Worm (Caenorhabditis elegans) whole organism, L4 larva: ENCODE results near the gene C12D8.21.

ENCODE experiments used
- F10B5.3 ChIP-seq: sonication (generic microtip); optimal IDR thresholded peaks from 2 replicates; lab custom pipeline; 2016; ENCODE audit warnings: mild to moderate bottlenecking, missing genetic modification characterization, missing compliant biosample characterization
- F26F4.8 ChIP-seq: fragments of 200-800 bp; sonication (Bioruptor generic); conservative IDR thresholded peaks from 2 replicates; pipeline ENCODE4 v1.3.6; 2022; ENCODE audit warnings: missing genetic modification characterization, missing compliant biosample characterization
- R02D3.7 ChIP-seq: fragments of 150-350 bp; sonication (generic microtip); optimal IDR thresholded peaks from 3 replicates; lab custom pipeline; 2014; ENCODE audit warnings: missing biosample characterization, missing genetic modification characterization
- Y48G9A.11 ChIP-seq: fragments of 200-800 bp; sonication (Bioruptor generic); IDR thresholded peaks from 2 replicates; pipeline ENCODE4 v1.3.6; 2022; ENCODE audit warnings: missing genetic modification reagents, missing genetic modification characterization, missing compliant biosample characterization
- ZK337.2 ChIP-seq: fragments of 200-800 bp; sonication (Bioruptor generic); IDR thresholded peaks from 2 replicates; pipeline ENCODE4 v1.3.6; 2022; ENCODE audit warnings: missing genetic modification reagents, missing genetic modification characterization, missing compliant biosample characterization
- ZK546.5 ChIP-seq, 2 experiments: sonication (generic microtip); optimal IDR thresholded peaks; 2 replicates each; lab custom pipeline; 2017; ENCODE audit warnings: missing biosample characterization in 2 of 2, missing genetic modification characterization in 2 of 2
- ama-1 ChIP-seq: fragments of 150-350 bp; optimal IDR thresholded peaks from 2 replicates; lab custom pipeline; 2014; ENCODE audit warnings: inconsistent platforms, mixed read lengths
- arid-1 ChIP-seq: fragments of 200-800 bp; sonication (Bioruptor generic); conservative IDR thresholded peaks from 2 replicates; pipeline ENCODE4 v1.3.6; 2022; ENCODE audit warnings: missing genetic modification reagents, missing genetic modification characterization, missing compliant biosample characterization
- ceh-32 ChIP-seq: sonication (generic microtip); optimal IDR thresholded peaks from 2 replicates; lab custom pipeline; 2016; ENCODE audit warnings: mild to moderate bottlenecking, missing genetic modification characterization, missing compliant biosample characterization; ENCODE audit not compliant: poor library complexity
- cey-2 ChIP-seq: sonication (generic microtip); optimal IDR thresholded peaks from 3 replicates; lab custom pipeline; 2017; ENCODE audit warnings: missing genetic modification characterization, mild to moderate bottlenecking, missing compliant biosample characterization, antibody characterized with exemption, borderline replicate concordance; ENCODE audit not compliant: insufficient read depth
- daf-16 ChIP-seq, 3 experiments: sonication (generic microtip); optimal IDR thresholded peaks; 2 replicates each; lab custom pipeline; 2016 to 2017; ENCODE audit warnings: missing genetic modification characterization in 3 of 3, missing genetic modification reagents in 3 of 3, mild to moderate bottlenecking in 2 of 3, missing compliant biosample characterization in 2 of 3, missing biosample characterization in 1 of 3, moderate library complexity in 1 of 3
- dmd-6 ChIP-seq: fragments of 200-800 bp; sonication (Bioruptor generic); IDR thresholded peaks from 2 replicates; pipeline ENCODE4 v1.3.6; 2022; ENCODE audit warnings: missing genetic modification reagents, missing genetic modification characterization, missing compliant biosample characterization
- dpl-1 ChIP-seq: fragments of 150-350 bp; optimal IDR thresholded peaks from 2 replicates; lab custom pipeline; 2014; ENCODE audit warnings: missing biosample characterization, missing genetic modification reagents, missing genetic modification characterization
- duxl-1 ChIP-seq: sonication (generic microtip); optimal IDR thresholded peaks from 2 replicates; lab custom pipeline; 2016; ENCODE audit warnings: mild to moderate bottlenecking, missing genetic modification characterization, moderate library complexity, missing compliant biosample characterization; ENCODE audit not compliant: poor library complexity
- dve-1 ChIP-seq: sonication (generic microtip); optimal IDR thresholded peaks from 2 replicates; lab custom pipeline; 2017; ENCODE audit warnings: antibody characterized with exemption, mild to moderate bottlenecking, missing genetic modification characterization, missing compliant biosample characterization; ENCODE audit not compliant: insufficient read depth
- egl-43 ChIP-seq: fragments of 200-800 bp; sonication (Bioruptor generic); IDR thresholded peaks from 2 replicates; pipeline ENCODE4 v1.3.6; 2022; ENCODE audit warnings: missing genetic modification reagents, missing genetic modification characterization, missing compliant biosample characterization
- fos-1 ChIP-seq: fragments of 150-350 bp; optimal IDR thresholded peaks from 2 replicates; lab custom pipeline; 2014; ENCODE audit warnings: missing biosample characterization, missing genetic modification characterization
- gei-8 ChIP-seq: fragments of 200-800 bp; sonication (Bioruptor generic); optimal IDR thresholded peaks from 2 replicates; lab custom pipeline; 2018; ENCODE audit warnings: mild to moderate bottlenecking, missing genetic modification characterization, missing compliant biosample characterization
- hlh-11 ChIP-seq: fragments of 200-800 bp; sonication (Bioruptor generic); optimal IDR thresholded peaks from 2 replicates; lab custom pipeline; 2018; ENCODE audit warnings: mild to moderate bottlenecking, missing genetic modification characterization, missing compliant biosample characterization
- hlh-30 ChIP-seq: sonication (generic microtip); optimal IDR thresholded peaks from 2 replicates; lab custom pipeline; 2017; ENCODE audit warnings: antibody characterized with exemption, mild to moderate bottlenecking, missing genetic modification characterization, missing compliant biosample characterization; ENCODE audit not compliant: insufficient read depth
- hmg-1.1 ChIP-seq: fragments of 200-800 bp; sonication (Bioruptor generic); IDR thresholded peaks from 2 replicates; pipeline ENCODE4 v1.3.6; 2022; ENCODE audit warnings: missing genetic modification reagents, missing genetic modification characterization, missing compliant biosample characterization
- lin-1 ChIP-seq: fragments of 200-800 bp; sonication (Bioruptor generic); IDR thresholded peaks from 2 replicates; pipeline ENCODE4 v1.3.6; 2022; ENCODE audit warnings: missing genetic modification reagents, missing genetic modification characterization, missing compliant biosample characterization
- lin-13 ChIP-seq: fragments of 150-350 bp; optimal IDR thresholded peaks from 2 replicates; lab custom pipeline; 2014; ENCODE audit warnings: missing biosample characterization, missing genetic modification reagents, missing genetic modification characterization
- lin-38 ChIP-seq: fragments of 200-800 bp; sonication (Bioruptor generic); IDR thresholded peaks from 2 replicates; pipeline ENCODE4 v1.3.6; 2022; ENCODE audit warnings: missing genetic modification reagents, missing genetic modification characterization, missing compliant biosample characterization
- lin-39 ChIP-seq: fragments of 150-350 bp; optimal IDR thresholded peaks from 2 replicates; lab custom pipeline; 2014; ENCODE audit warnings: missing biosample characterization, missing genetic modification reagents, missing genetic modification characterization
- lsy-2 ChIP-seq, 2 experiments: fragments of 150-350 bp in 1 of 2; sonication (generic microtip) in 1 of 2; optimal IDR thresholded peaks; 2 replicates each; lab custom pipeline; 2014 to 2017; ENCODE audit warnings: missing biosample characterization in 2 of 2, missing genetic modification characterization in 2 of 2
- madf-5 ChIP-seq, 2 experiments: fragments of 200-800 bp; sonication (Bioruptor generic); IDR thresholded peaks; 2 replicates each; pipeline ENCODE4 v1.3.6; 2022; ENCODE audit warnings: missing compliant biosample characterization in 2 of 2, missing genetic modification characterization in 2 of 2
- mep-1 ChIP-seq: fragments of 150-350 bp; sonication (generic microtip); optimal IDR thresholded peaks from 3 replicates; lab custom pipeline; 2014; ENCODE audit warnings: missing biosample characterization, missing genetic modification characterization
- mes-2 ChIP-seq: sonication (generic microtip); optimal IDR thresholded peaks from 2 replicates; lab custom pipeline; 2016; ENCODE audit warnings: missing genotype, mild to moderate bottlenecking, missing genetic modification characterization, missing compliant biosample characterization; ENCODE audit not compliant: poor library complexity, severe bottlenecking
- nhr-10 ChIP-seq: fragments of 150-350 bp; optimal IDR thresholded peaks from 2 replicates; lab custom pipeline; 2014; ENCODE audit warnings: missing biosample characterization, missing genetic modification characterization
- nhr-102 ChIP-seq: sonication (generic microtip); optimal IDR thresholded peaks from 2 replicates; lab custom pipeline; 2016; ENCODE audit warnings: mild to moderate bottlenecking, missing genetic modification characterization, moderate library complexity, missing compliant biosample characterization
- nhr-11 ChIP-seq: fragments of 150-350 bp; optimal IDR thresholded peaks from 2 replicates; lab custom pipeline; 2014; ENCODE audit warnings: missing biosample characterization, missing genetic modification characterization
- nhr-42 ChIP-seq: fragments of 200-800 bp; sonication (Bioruptor generic); IDR thresholded peaks from 2 replicates; pipeline ENCODE4 v1.3.6; 2022; ENCODE audit warnings: missing genetic modification characterization, missing compliant biosample characterization
- nhr-48 ChIP-seq: sonication (generic microtip); optimal IDR thresholded peaks from 2 replicates; lab custom pipeline; 2016; ENCODE audit warnings: mild to moderate bottlenecking, missing genetic modification characterization, missing compliant biosample characterization
- nhr-77 ChIP-seq: fragments of 150-350 bp; optimal IDR thresholded peaks from 2 replicates; lab custom pipeline; 2014; ENCODE audit warnings: missing biosample characterization, missing genetic modification characterization
- pha-4 ChIP-seq, 2 experiments: fragments of 150-350 bp in 1 of 2; fragments of 200-800 bp in 1 of 2; sonication (Bioruptor generic) in 1 of 2; IDR thresholded peaks in 1 of 2; optimal IDR thresholded peaks in 1 of 2; 2 replicates each; pipeline versions ENCODE4 v1.3.6 to Lab custom; 2014 to 2022; ENCODE audit warnings: missing genetic modification characterization in 2 of 2, missing genetic modification reagents in 2 of 2, missing biosample characterization in 1 of 2, missing compliant biosample characterization in 1 of 2
- pqm-1 ChIP-seq: sonication (generic microtip); optimal IDR thresholded peaks from 2 replicates; lab custom pipeline; 2017; ENCODE audit warnings: missing biosample characterization, missing genetic modification characterization
- rbr-2 ChIP-seq: sonication (generic microtip); optimal IDR thresholded peaks from 2 replicates; lab custom pipeline; 2016; ENCODE audit warnings: missing genotype, missing genetic modification characterization, missing compliant biosample characterization
- saeg-2 ChIP-seq: fragments of 200-800 bp; sonication (Bioruptor generic); IDR thresholded peaks from 2 replicates; pipeline ENCODE4 v1.3.6; 2022; ENCODE audit warnings: missing genetic modification reagents, missing genetic modification characterization, missing compliant biosample characterization
- snpc-4 ChIP-seq: fragments of 150-350 bp; optimal IDR thresholded peaks from 2 replicates; lab custom pipeline; 2014; ENCODE audit warnings: missing biosample characterization, missing genetic modification characterization
- spr-3 ChIP-seq: fragments of 200-800 bp; sonication (Bioruptor generic); optimal IDR thresholded peaks from 2 replicates; lab custom pipeline; 2018; ENCODE audit warnings: mild to moderate bottlenecking, missing genetic modification characterization, missing compliant biosample characterization
- zag-1 ChIP-seq: fragments of 150-350 bp; optimal IDR thresholded peaks from 2 replicates; lab custom pipeline; 2014; ENCODE audit warnings: missing biosample characterization, missing genetic modification characterization
- zfp-2 ChIP-seq: sonication (generic microtip); optimal IDR thresholded peaks from 2 replicates; lab custom pipeline; 2016; ENCODE audit warnings: mild to moderate bottlenecking, missing genetic modification characterization, missing compliant biosample characterization
- zfp-3 ChIP-seq: fragments of 200-800 bp; sonication (Bioruptor generic); conservative IDR thresholded peaks from 2 replicates; pipeline ENCODE4 v1.3.6; 2022; ENCODE audit warnings: missing genetic modification reagents, missing genetic modification characterization, missing compliant biosample characterization
- zip-11 ChIP-seq: fragments of 200-800 bp; sonication (Bioruptor generic); IDR thresholded peaks from 2 replicates; pipeline ENCODE4 v1.3.6; 2022; ENCODE audit warnings: missing genetic modification characterization, missing compliant biosample characterization
- zip-2 ChIP-seq: fragments of 150-350 bp; optimal IDR thresholded peaks from 2 replicates; lab custom pipeline; 2014; ENCODE audit warnings: missing biosample characterization, missing genetic modification characterization
- ztf-7 ChIP-seq: fragments of 150-350 bp; optimal IDR thresholded peaks from 2 replicates; lab custom pipeline; 2014; ENCODE audit warnings: missing biosample characterization, missing genetic modification characterization

Gene C12D8.21

DNA sequence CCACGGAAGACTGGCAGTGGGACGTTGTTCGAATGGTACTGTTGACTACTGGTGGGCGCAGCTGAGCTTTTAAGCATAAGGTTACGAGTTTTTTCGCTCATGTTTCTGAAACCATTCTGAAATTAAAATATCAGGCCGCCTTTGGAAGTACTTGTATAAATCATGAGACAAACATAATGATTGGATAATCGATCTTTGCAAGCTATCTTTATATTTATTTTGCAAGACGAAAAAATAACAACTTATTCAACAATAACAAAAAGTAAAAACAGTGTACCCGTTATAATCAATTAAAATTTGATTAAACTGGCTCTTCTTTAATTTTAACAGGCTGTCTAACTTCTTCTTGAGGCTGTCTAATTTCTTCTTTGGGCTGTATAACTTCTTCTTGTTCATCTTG lies 35.5 kb downstream of the C12D8.21 start, which contains the start of gene ZK856.16:
TSS of gene ZK856.16 (minus strand) at position 101 of the 400 bp plus-strand sequence.
- no peak for TF ChIP-seq fos-1 (tag; lab: Kevin White, UChicago)
- no peak for TF ChIP-seq arid-1 (GFP tag; lab: Robert Waterston, UW)
- no peak for TF ChIP-seq Y48G9A.11 (GFP tag; lab: Robert Waterston, UW)
- TF ChIP-seq lin-1 (GFP tag; lab: Robert Waterston, UW) = no peak
- TF ChIP-seq ZK337.2 (GFP tag; lab: Robert Waterston, UW) = no peak
- TF ChIP-seq cey-2 (tag; lab: Kevin White, UChicago) = no peak
- no peak for TF ChIP-seq lin-13 (GFP tag; lab: Kevin White, UChicago)
- no peak for TF ChIP-seq zag-1 (tag; lab: Kevin White, UChicago)
- no peak for TF ChIP-seq zfp-3 (GFP tag; lab: Robert Waterston, UW)
- TF ChIP-seq F26F4.8 (GFP tag; lab: Robert Waterston, UW) = no peak
- no peak for TF ChIP-seq zip-11
- no peak for TF ChIP-seq zfp-2 (tag; lab: Kevin White, UChicago)
- TF ChIP-seq mes-2 (tag; lab: Kevin White, UChicago) = no peak
- no peak for TF ChIP-seq hlh-30 (tag; lab: Kevin White, UChicago)
- no peak for TF ChIP-seq nhr-42 (GFP tag; lab: Robert Waterston, UW)

DNA sequence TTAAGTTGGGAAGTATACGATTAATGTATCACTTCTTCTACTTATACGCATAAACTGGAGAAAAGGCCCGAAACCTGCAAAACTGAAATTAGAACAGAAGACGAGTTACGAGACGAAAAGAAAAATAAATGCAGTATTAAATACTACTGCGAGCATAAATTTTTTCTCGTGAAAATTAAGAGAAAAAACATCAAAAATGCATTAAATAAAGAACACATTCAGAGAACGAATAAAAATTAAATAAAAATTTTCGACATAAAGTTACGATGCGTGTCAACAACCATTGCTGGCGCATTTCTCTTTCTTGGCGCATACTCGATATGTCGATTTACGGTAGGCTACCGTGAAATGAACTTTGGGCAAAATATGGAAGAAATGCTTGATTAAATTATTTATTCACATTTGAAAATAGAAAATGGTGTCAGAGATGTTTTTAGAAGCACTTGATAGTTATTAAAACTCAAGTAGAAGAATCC lies 36.1 kb downstream of the C12D8.21 start, which contains the start of the genes ZK856.19 and ZK856.11:
TSS of gene ZK856.19 (minus strand) at position 51 of the 476 bp plus-strand sequence.
TSS of gene ZK856.11 (minus strand) at position 76 of the 476 bp plus-strand sequence.
- peak; percentile 70 for TF ChIP-seq lin-38 (GFP tag; lab: Robert Waterston, UW)
- TF ChIP-seq snpc-4 = no peak
- TF ChIP-seq daf-16 (GFP tag; optimal IDR thresholded peaks at IDR 0.05; lab: Kevin White, UChicago) = no peak
- peak; percentile 26 for TF ChIP-seq daf-16 (tag; optimal IDR thresholded peaks at IDR 0.05; lab: Kevin White, UChicago)
- TF ChIP-seq pqm-1 (tag; lab: Kevin White, UChicago) = no peak
- no peak for TF ChIP-seq ztf-7 (tag; lab: Kevin White, UChicago)
- TF ChIP-seq zip-2 (tag; lab: Kevin White, UChicago) = no peak
- peak; percentile 62 for TF ChIP-seq rbr-2 (tag; lab: Kevin White, UChicago)
- TF ChIP-seq spr-3 (GFP tag; lab: Kevin White, UChicago) = no peak
- TF ChIP-seq dve-1 (tag; lab: Kevin White, UChicago) = peak; percentile 44
- peak; percentile 72 for TF ChIP-seq mes-2 (tag; lab: Kevin White, UChicago)
- TF ChIP-seq ama-1 = peak; percentile 37
- TF ChIP-seq mep-1 (tag; lab: Kevin White, UChicago) = peak; percentile 57
- TF ChIP-seq saeg-2 = no peak
- peak; percentile 35 for TF ChIP-seq hlh-11 (tag; lab: Kevin White, UChicago)
- no peak for TF ChIP-seq ceh-32 (tag; lab: Kevin White, UChicago)
- TF ChIP-seq dpl-1 (GFP tag; lab: Kevin White, UChicago) = peak; percentile 57
- TF ChIP-seq duxl-1 (tag; lab: Kevin White, UChicago) = peak; percentile 74
- TF ChIP-seq F10B5.3 (tag; lab: Kevin White, UChicago) = no peak
- TF ChIP-seq cey-2 (tag; lab: Kevin White, UChicago) = no peak
- TF ChIP-seq R02D3.7 (tag; lab: Kevin White, UChicago) = peak; percentile 13
- TF ChIP-seq dmd-6 (GFP tag; lab: Robert Waterston, UW) = peak; percentile 42; the same call in 1 of the 2 replicates
- TF ChIP-seq nhr-42 (GFP tag; lab: Robert Waterston, UW) = no peak
- no peak for TF ChIP-seq pha-4 (GFP tag; IDR thresholded peaks at IDR 0.05; lab: Robert Waterston, UW)
- TF ChIP-seq pha-4 (tag; optimal IDR thresholded peaks at IDR 0.05; lab: Kevin White, UChicago) = no peak
- peak in 1 of 2 experiments; percentile 85 for TF ChIP-seq lsy-2 (tag; optimal IDR thresholded peaks at IDR 0.05; lab: Kevin White, UChicago)
- 0 out of 2 replicates have a peak, but pooled peaks have one; percentile 23 for TF ChIP-seq hmg-1.1 (GFP tag; lab: Robert Waterston, UW)
- TF ChIP-seq madf-5 (GFP tag; IDR thresholded peaks at IDR 0.05; lab: Robert Waterston, UW) = no peak
- peak; percentile 11 for TF ChIP-seq nhr-11 (tag; lab: Kevin White, UChicago)
- no peak for TF ChIP-seq egl-43 (GFP tag; lab: Robert Waterston, UW)
- TF ChIP-seq ZK546.5 (tag; optimal IDR thresholded peaks at IDR 0.05; lab: Kevin White, UChicago) = no peak
- TF ChIP-seq zfp-3 (GFP tag; lab: Robert Waterston, UW) = no peak
- peak; percentile 40 for TF ChIP-seq nhr-48 (tag; lab: Kevin White, UChicago)
- TF ChIP-seq nhr-10 = no peak
- TF ChIP-seq nhr-102 (tag; lab: Kevin White, UChicago) = peak; percentile 64
- TF ChIP-seq nhr-77 (tag; lab: Kevin White, UChicago) = peak; percentile 10
- no peak for TF ChIP-seq gei-8 (GFP tag; lab: Kevin White, UChicago)
- no peak for TF ChIP-seq lin-39 (tag; lab: Kevin White, UChicago)
